Worm (Caenorhabditis elegans) whole organism, late embryonic: ENCODE results near the gene srh-270.

Experiments used
- C38D4.7 ChIP-seq: fragments of 200-800 bp; sonication (Bioruptor generic); optimal IDR thresholded peaks from 2 replicates; lab custom pipeline; 2018; ENCODE audit warnings: mild to moderate bottlenecking, missing genetic modification characterization, moderate library complexity, missing compliant biosample characterization
- ama-1 ChIP-seq: fragments of 150-350 bp; optimal IDR thresholded peaks from 2 replicates; lab custom pipeline; 2014
- ceh-48 ChIP-seq: sonication (generic microtip); optimal IDR thresholded peaks from 2 replicates; lab custom pipeline; 2016; ENCODE audit warnings: missing genetic modification characterization, inconsistent platforms, missing compliant biosample characterization
- elt-2 ChIP-seq: sonication (generic microtip); optimal IDR thresholded peaks from 2 replicates; lab custom pipeline; 2016; ENCODE audit warnings: missing genetic modification reagents, missing genetic modification characterization, missing compliant biosample characterization
- eyg-1 ChIP-seq: sonication (generic microtip); optimal IDR thresholded peaks from 2 replicates; lab custom pipeline; 2016; ENCODE audit warnings: missing genotype, missing genetic modification characterization, missing compliant biosample characterization
- gmeb-2 ChIP-seq: sonication (generic microtip); optimal IDR thresholded peaks from 2 replicates; lab custom pipeline; 2016; ENCODE audit warnings: missing genetic modification characterization, inconsistent platforms, missing compliant biosample characterization
- hlh-30 ChIP-seq: sonication (generic microtip); optimal IDR thresholded peaks from 2 replicates; lab custom pipeline; 2017; ENCODE audit warnings: antibody characterized with exemption, missing genetic modification characterization, missing compliant biosample characterization; ENCODE audit not compliant: insufficient read depth
- nhr-232 ChIP-seq: sonication (generic microtip); optimal IDR thresholded peaks from 2 replicates; lab custom pipeline; 2016; ENCODE audit warnings: missing genetic modification characterization, missing compliant biosample characterization
- pat-9 ChIP-seq: fragments of 200-800 bp; sonication (Bioruptor generic); optimal IDR thresholded peaks from 2 replicates; lab custom pipeline; 2018; ENCODE audit warnings: mild to moderate bottlenecking, missing genetic modification characterization, moderate library complexity, missing compliant biosample characterization
- tbx-2 ChIP-seq: sonication (generic microtip); optimal IDR thresholded peaks from 2 replicates; lab custom pipeline; 2016; ENCODE audit warnings: missing genetic modification characterization, missing compliant biosample characterization

ce11 chrV:2888681-2889080 is 27.3 kb upstream of the srh-270 start, which contains the start of gene srw-4:
- TF ChIP-seq tbx-2 (tag; lab: Kevin White, UChicago) (no peak), C38D4.7 (GFP tag; lab: Kevin White, UChicago) (no peak), hlh-30 (tag; lab: Kevin White, UChicago) (no peak), ama-1 (lab: Kevin White, UChicago) (no peak), eyg-1 (tag; lab: Kevin White, UChicago) (no peak), elt-2 (tag; lab: Kevin White, UChicago) (no peak), ceh-48 (tag; lab: Kevin White, UChicago) (no peak), nhr-232 (tag; lab: Kevin White, UChicago) (no peak), pat-9 (tag; lab: Kevin White, UChicago) (no peak), gmeb-2 (tag; lab: Kevin White, UChicago) (no peak)
